Fruit fly (Drosophila melanogaster) whole organism, embryonic: ENCODE measurements around the gene Ak3.
A peak's percentile ranks its signal among the peaks of the same experiment; 100 is the strongest.

Experiments
- ATbp ChIP-seq: fragments of 200-800 bp; sonication (Bioruptor generic); optimal IDR thresholded peaks from 2 replicates; lab custom pipeline; 2017; ENCODE audit warnings: missing biosample characterization, mild to moderate bottlenecking, missing genetic modification characterization, missing genetic modification reagents
- Aef1 ChIP-seq: fragments of 200-800 bp; sonication (Bioruptor generic); IDR thresholded peaks from 3 replicates; pipeline ENCODE4 v1.3.6; 2022; ENCODE audit warnings: missing biosample characterization, missing genetic modification characterization
- Atf6 ChIP-seq: fragments of 200-800 bp; sonication (Bioruptor generic); IDR thresholded peaks from 2 replicates; pipeline ENCODE4 v1.3.6; 2022; ENCODE audit warnings: missing biosample characterization, missing genetic modification characterization
- Bdp1 ChIP-seq: fragments of 200-800 bp; sonication (Bioruptor generic); optimal IDR thresholded peaks from 3 replicates; lab custom pipeline; 2016; ENCODE audit warnings: missing biosample characterization, missing genetic modification characterization
- CG10959 ChIP-seq: fragments of 200-800 bp; sonication (Bioruptor generic); IDR thresholded peaks from 2 replicates; pipeline ENCODE4 v1.3.6; 2022; ENCODE audit warnings: missing biosample characterization, missing genetic modification characterization
- CG11456 ChIP-seq: fragments of 200-800 bp; sonication (Bioruptor generic); IDR thresholded peaks from 3 replicates; pipeline ENCODE4 v1.3.6; 2022; ENCODE audit warnings: missing biosample characterization, missing genetic modification characterization
- CG11696 ChIP-seq: fragments of 200-800 bp; sonication (Bioruptor generic); IDR thresholded peaks from 2 replicates; pipeline ENCODE4 v1.3.6; 2022; ENCODE audit warnings: missing biosample characterization, missing genetic modification characterization
- CG11723 ChIP-seq: fragments of 200-800 bp; sonication (Bioruptor generic); optimal IDR thresholded peaks from 2 replicates; lab custom pipeline; 2017; ENCODE audit warnings: missing biosample characterization, mild to moderate bottlenecking, missing genetic modification characterization
- CG12391 ChIP-seq: fragments of 200-800 bp; sonication (Bioruptor generic); optimal IDR thresholded peaks from 3 replicates; lab custom pipeline; 2018; ENCODE audit warnings: missing biosample characterization, mild to moderate bottlenecking, missing genetic modification characterization, moderate library complexity
- CG12942 ChIP-seq: fragments of 200-800 bp; sonication (Bioruptor generic); optimal IDR thresholded peaks from 3 replicates; lab custom pipeline; 2016; ENCODE audit warnings: missing biosample characterization, missing genetic modification characterization
- CG14050 ChIP-seq: fragments of 200-800 bp; sonication (Bioruptor generic); IDR thresholded peaks from 3 replicates; pipeline ENCODE4 v1.3.6; 2022; ENCODE audit warnings: missing biosample characterization, missing genetic modification characterization
- CG14441 ChIP-seq: fragments of 200-800 bp; sonication (Bioruptor generic); IDR thresholded peaks from 2 replicates; pipeline ENCODE4 v1.3.6; 2022; ENCODE audit warnings: missing biosample characterization, missing genetic modification characterization
- CG17912 ChIP-seq: fragments of 200-800 bp; sonication (Bioruptor generic); optimal IDR thresholded peaks from 2 replicates; lab custom pipeline; 2018; ENCODE audit warnings: missing biosample characterization, mild to moderate bottlenecking, missing genetic modification characterization
- CG1832 ChIP-seq: fragments of 200-800 bp; sonication (Bioruptor generic); optimal IDR thresholded peaks from 2 replicates; lab custom pipeline; 2017; ENCODE audit warnings: missing biosample characterization, mild to moderate bottlenecking, missing genetic modification characterization, inconsistent platforms
- CG2120 ChIP-seq: fragments of 200-800 bp; sonication (Bioruptor generic); optimal IDR thresholded peaks from 3 replicates; lab custom pipeline; 2016; ENCODE audit warnings: missing biosample characterization, missing genetic modification characterization
- CG2202 ChIP-seq: fragments of 200-800 bp; sonication (Bioruptor generic); optimal IDR thresholded peaks from 2 replicates; lab custom pipeline; 2018; ENCODE audit warnings: missing biosample characterization, mild to moderate bottlenecking, missing genetic modification characterization
- CG30020 ChIP-seq: fragments of 200-800 bp; optimal IDR thresholded peaks from 2 replicates; lab custom pipeline; 2019; ENCODE audit warnings: missing biosample characterization, mild to moderate bottlenecking, missing genetic modification characterization, moderate library complexity
- CG30403 ChIP-seq: fragments of 200-800 bp; sonication (Bioruptor generic); optimal IDR thresholded peaks from 3 replicates; lab custom pipeline; 2016; ENCODE audit warnings: missing biosample characterization, missing genetic modification characterization
- CG32767 ChIP-seq: fragments of 200-800 bp; sonication (Bioruptor generic); IDR thresholded peaks from 2 replicates; pipeline ENCODE4 v1.3.6; 2022; ENCODE audit warnings: missing biosample characterization, missing genetic modification characterization
- CG5180 ChIP-seq: fragments of 200-800 bp; sonication (Bioruptor generic); optimal IDR thresholded peaks from 3 replicates; lab custom pipeline; 2017; ENCODE audit warnings: missing biosample characterization, missing genetic modification characterization, mild to moderate bottlenecking, moderate library complexity, missing genetic modification reagents
- CG6654 ChIP-seq: fragments of 200-800 bp; sonication (Bioruptor generic); optimal IDR thresholded peaks from 2 replicates; lab custom pipeline; 2017; ENCODE audit warnings: missing biosample characterization, mild to moderate bottlenecking, missing genetic modification characterization
- CG8388 ChIP-seq: fragments of 200-800 bp; sonication (Bioruptor generic); optimal IDR thresholded peaks from 2 replicates; lab custom pipeline; 2019; ENCODE audit warnings: missing biosample characterization, mild to moderate bottlenecking, missing genetic modification characterization, moderate library complexity
- CG9727 ChIP-seq: fragments of 200-800 bp; sonication (Bioruptor generic); optimal IDR thresholded peaks from 3 replicates; lab custom pipeline; 2017; ENCODE audit warnings: missing biosample characterization, mild to moderate bottlenecking, missing genetic modification characterization
- CG9817 ChIP-seq: fragments of 200-800 bp; sonication (Bioruptor generic); optimal IDR thresholded peaks from 2 replicates; lab custom pipeline; 2018; ENCODE audit warnings: missing biosample characterization, mild to moderate bottlenecking, missing genetic modification characterization, moderate library complexity
- CHES-1-like ChIP-seq: fragments of 200-800 bp; sonication (Bioruptor generic); optimal IDR thresholded peaks from 2 replicates; lab custom pipeline; 2016; ENCODE audit warnings: missing biosample characterization, missing genetic modification characterization
- CoRest ChIP-seq: fragments of 200-800 bp; sonication (Bioruptor generic); optimal IDR thresholded peaks from 3 replicates; lab custom pipeline; 2018; ENCODE audit warnings: missing biosample characterization, mild to moderate bottlenecking, missing genetic modification characterization, moderate library complexity
- Doc3 ChIP-seq: fragments of 200-800 bp; sonication (Bioruptor generic); IDR thresholded peaks from 3 replicates; pipeline ENCODE4 v1.3.6; 2022; ENCODE audit warnings: missing biosample characterization, missing genetic modification characterization; ENCODE audit not compliant: partially characterized antibody
- Dp ChIP-seq: fragments of 200-800 bp; sonication (Bioruptor generic); optimal IDR thresholded peaks from 2 replicates; lab custom pipeline; 2018; ENCODE audit warnings: missing biosample characterization, mild to moderate bottlenecking, missing genetic modification characterization, moderate library complexity
- GATAe ChIP-seq: fragments of 200-800 bp; sonication (Bioruptor generic); conservative IDR thresholded peaks from 2 replicates; pipeline ENCODE4 v1.3.6; 2022; ENCODE audit warnings: missing biosample characterization, missing genetic modification characterization
- Gug ChIP-seq: fragments of 200-800 bp; sonication (Bioruptor generic); IDR thresholded peaks from 4 replicates; pipeline ENCODE4 v1.3.6; 2022; ENCODE audit warnings: missing biosample characterization, missing genetic modification characterization
- HLH3B ChIP-seq: fragments of 200-800 bp; sonication (Bioruptor generic); IDR thresholded peaks from 2 replicates; pipeline ENCODE4 v1.3.6; 2022; ENCODE audit warnings: missing biosample characterization, missing genetic modification characterization
- Hmx ChIP-seq: fragments of 200-800 bp; sonication (Bioruptor generic); optimal IDR thresholded peaks from 2 replicates; lab custom pipeline; 2016; ENCODE audit warnings: missing biosample characterization, missing genetic modification characterization
- Hr51 ChIP-seq, 2 experiments: fragments of 200-800 bp; sonication (Bioruptor generic); optimal IDR thresholded peaks; 2 replicates in 1 of 2; 3 replicates in 1 of 2; lab custom pipeline; 2016 to 2018; ENCODE audit warnings: missing biosample characterization in 2 of 2, missing genetic modification characterization in 2 of 2, mild to moderate bottlenecking in 1 of 2, moderate library complexity in 1 of 2
- Lpt ChIP-seq: fragments of >200 bp; optimal IDR thresholded peaks from 2 replicates; lab custom pipeline; 2018; ENCODE audit warnings: missing biosample characterization, missing genetic modification characterization
- Mrtf ChIP-seq: fragments of 200-800 bp; sonication (Bioruptor generic); IDR thresholded peaks from 3 replicates; pipeline ENCODE4 v1.3.6; 2022; ENCODE audit warnings: missing biosample characterization, missing genetic modification characterization
- ab ChIP-seq: fragments of 200-800 bp; sonication (Bioruptor generic); optimal IDR thresholded peaks from 2 replicates; lab custom pipeline; 2016; ENCODE audit warnings: missing biosample characterization, missing genetic modification characterization
- ato ChIP-seq: fragments of 200-800 bp; sonication (Bioruptor generic); IDR thresholded peaks from 2 replicates; pipeline ENCODE4 v1.3.6; 2022; ENCODE audit warnings: missing biosample characterization, missing genetic modification characterization; ENCODE audit not compliant: partially characterized antibody
- br ChIP-seq: fragments of >200 bp; optimal IDR thresholded peaks from 2 replicates; lab custom pipeline; 2017
- ci ChIP-seq: fragments of 200-800 bp; sonication (Bioruptor generic); IDR thresholded peaks from 3 replicates; pipeline ENCODE4 v1.3.6; 2022; ENCODE audit warnings: missing biosample characterization, missing genetic modification characterization
- gt ChIP-seq: fragments of 200-800 bp; sonication (Bioruptor generic); IDR thresholded peaks from 2 replicates; pipeline ENCODE4 v1.3.6; 2022; ENCODE audit warnings: missing biosample characterization, missing genetic modification characterization
- her ChIP-seq: fragments of 200-800 bp; sonication (Bioruptor generic); optimal IDR thresholded peaks from 2 replicates; lab custom pipeline; 2016; ENCODE audit warnings: missing biosample characterization, missing genetic modification characterization
- lola ChIP-seq, 3 experiments: fragments of >200 bp in 2 of 3; fragments of 200-800 bp in 1 of 3; sonication (Bioruptor generic) in 1 of 3; optimal IDR thresholded peaks; 2 replicates each; lab custom pipeline; 2017 to 2019; ENCODE audit warnings: missing biosample characterization in 3 of 3, missing genetic modification characterization in 3 of 3, mild to moderate bottlenecking in 1 of 3, moderate library complexity in 1 of 3
- otp ChIP-seq: fragments of 200-800 bp; sonication (Bioruptor generic); IDR thresholded peaks from 3 replicates; pipeline ENCODE4, ENCODE4 v1.3.6; 2022; ENCODE audit warnings: missing biosample characterization, missing genetic modification characterization
- pan ChIP-seq, 4 experiments: fragments of >200 bp in 3 of 4; fragments of 200-800 bp in 1 of 4; sonication (Bioruptor generic) in 1 of 4; optimal IDR thresholded peaks in 3 of 4; IDR thresholded peaks in 1 of 4; 2 replicates each; pipeline versions ENCODE4 v1.3.6 to Lab custom; 2017 to 2022; ENCODE audit warnings: missing biosample characterization in 2 of 4, missing genetic modification characterization in 2 of 4, mixed read lengths in 1 of 4
- pb ChIP-seq: fragments of 200-800 bp; sonication (Bioruptor generic); optimal IDR thresholded peaks from 3 replicates; lab custom pipeline; 2016; ENCODE audit warnings: missing biosample characterization, missing genetic modification characterization
- slou ChIP-seq: fragments of 200-800 bp; sonication (Bioruptor generic); optimal IDR thresholded peaks from 3 replicates; lab custom pipeline; 2016; ENCODE audit warnings: missing biosample characterization, missing genetic modification characterization
- sob ChIP-seq: fragments of 200-800 bp; sonication (Bioruptor generic); IDR thresholded peaks from 2 replicates; pipeline ENCODE4 v1.3.6; 2022; ENCODE audit warnings: missing biosample characterization, missing genetic modification characterization
- sug ChIP-seq: fragments of 200-800 bp; optimal IDR thresholded peaks from 2 replicates; lab custom pipeline; 2019; ENCODE audit warnings: missing biosample characterization, mild to moderate bottlenecking, missing genetic modification characterization, moderate library complexity
- wek ChIP-seq: fragments of 200-800 bp; sonication (Bioruptor generic); optimal IDR thresholded peaks from 3 replicates; lab custom pipeline; 2018; ENCODE audit warnings: missing biosample characterization, mild to moderate bottlenecking, missing genetic modification characterization, moderate library complexity
- wor ChIP-seq: fragments of 200-800 bp; sonication (Bioruptor generic); IDR thresholded peaks from 2 replicates; pipeline ENCODE4 v1.3.6; 2022; ENCODE audit warnings: missing biosample characterization, missing genetic modification characterization

The Ak3 gene

DNA sequence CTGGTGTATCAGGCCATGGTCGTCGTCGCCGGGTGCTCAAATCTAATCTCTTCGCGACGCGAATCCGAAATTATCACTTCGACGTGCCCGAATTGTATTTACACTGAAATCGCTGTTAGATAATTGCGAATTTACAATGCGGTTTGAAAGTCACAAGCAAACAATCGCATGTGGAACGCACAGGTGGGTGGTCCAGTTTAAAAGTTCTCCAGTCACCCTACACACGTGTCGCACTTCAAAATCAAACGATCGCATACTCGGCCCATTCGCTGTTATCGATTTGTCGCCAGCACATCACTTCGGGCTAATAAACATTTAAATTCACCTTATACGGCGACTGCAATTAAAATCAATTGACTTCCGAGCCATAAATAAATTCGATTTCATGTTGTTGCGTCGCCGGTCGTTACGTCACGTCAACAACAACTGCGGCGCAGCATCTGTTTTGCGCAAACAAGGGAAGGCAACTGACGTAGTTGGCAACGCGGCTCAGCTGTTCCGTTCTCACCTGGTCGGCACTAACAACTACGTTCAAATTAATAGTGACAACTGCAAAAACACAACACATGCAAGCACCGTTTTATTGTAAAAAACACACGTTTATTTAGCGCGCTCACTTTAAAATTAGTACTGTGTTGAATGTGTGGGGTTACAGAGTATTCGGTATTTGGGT lies 26.5 kb downstream of the Ak3 start, which contains the start of gene CG6574 (continued):
- TF ChIP-seq Bdp1 (no peak), CG30020 (tag; lab: Kevin White, UChicago) (no peak), Atf6 (GFP tag; lab: Robert Waterston, UW) (no peak), CG14050 (GFP tag; lab: Robert Waterston, UW) (peak; percentile 38; the same call in 1 of the 3 replicates), her (no peak), CG11696 (GFP tag; lab: Robert Waterston, UW) (peak; percentile 95), wor (GFP tag; lab: Robert Waterston, UW) (no peak), sug (peak; percentile 32), Hmx (GFP tag; lab: Kevin White, UChicago) (no peak), ci (peak; percentile 40; the same call in 1 of the 3 replicates), CG30403 (GFP tag; lab: Kevin White, UChicago) (no peak), Aef1 (no peak), Gug (GFP tag; lab: Robert Waterston, UW) (no peak), CG17912 (no peak), GATAe (no peak), otp (GFP tag; lab: Robert Waterston, UW) (no peak), Hr51 (GFP tag; optimal IDR thresholded peaks at IDR 0.05; lab: Kevin White, UChicago) (no peak), ATbp (no peak), pan (optimal IDR thresholded peaks at IDR 0.05; lab: Kevin White, UChicago) (no peak), pan (GFP tag; optimal IDR thresholded peaks at IDR 0.05 in 1 of 2, IDR thresholded peaks at IDR 0.05 in 1 of 2) (no peak), CG1832 (no peak), CG12942 (GFP tag; lab: Kevin White, UChicago) (no peak), br (no peak), CG12391 (peak; percentile 11), CG5180 (GFP tag; lab: Kevin White, UChicago) (no peak), CG14441 (GFP tag; lab: Robert Waterston, UW) (no peak), Doc3 (0 out of 3 replicates have a peak, but pooled peaks have one; percentile 6), Dp (GFP tag; lab: Kevin White, UChicago) (no peak), gt (GFP tag; lab: Robert Waterston, UW) (no peak), CG9727 (GFP tag; lab: Kevin White, UChicago) (no peak), wek (GFP tag; lab: Kevin White, UChicago) (peak; percentile 2), CG8388 (GFP tag; lab: Kevin White, UChicago) (no peak), CG2120 (GFP tag; lab: Kevin White, UChicago) (no peak), pb (GFP tag; lab: Kevin White, UChicago) (no peak), CG9817 (tag; lab: Kevin White, UChicago) (no peak), ab (no peak), Lpt (GFP tag; lab: Kevin White, UChicago) (no peak), CG2202 (tag; lab: Kevin White, UChicago) (no peak), CG11723 (no peak), CG32767 (GFP tag; lab: Robert Waterston, UW) (no peak), HLH3B (no peak), CG6654 (peak; percentile 70), lola (GFP tag; optimal IDR thresholded peaks at IDR 0.05; lab: Kevin White, UChicago) (no peak), CG11456 (GFP tag; lab: Robert Waterston, UW) (no peak), CoRest (tag; lab: Kevin White, UChicago) (no peak), slou (no peak), Mrtf (GFP tag; lab: Robert Waterston, UW) (no peak), sob (GFP tag; lab: Robert Waterston, UW) (no peak), CHES-1-like (GFP tag; lab: Kevin White, UChicago) (no peak), ato (GFP tag; lab: Robert Waterston, UW) (no peak), CG10959 (GFP tag; lab: Robert Waterston, UW) (no peak)
